Fruit fly (Drosophila melanogaster) whole organism, embryonic: ENCODE data around the gene Fas3.

Source experiments
- Abd-B ChIP-seq: fragments of 200-800 bp; sonication (Bioruptor generic); optimal IDR thresholded peaks from 2 replicates; lab custom pipeline; 2018; ENCODE audit warnings: missing biosample characterization, mild to moderate bottlenecking, missing genetic modification characterization, moderate library complexity
- Blimp-1 ChIP-seq: fragments of 200-800 bp; sonication (Bioruptor generic); optimal IDR thresholded peaks from 3 replicates; lab custom pipeline; 2018; ENCODE audit warnings: missing biosample characterization, missing genetic modification characterization, mild to moderate bottlenecking, moderate library complexity, missing genetic modification reagents
- Bteb2 ChIP-seq: fragments of 200-800 bp; sonication (Bioruptor generic); optimal IDR thresholded peaks from 2 replicates; lab custom pipeline; 2016; ENCODE audit warnings: missing biosample characterization, missing genetic modification characterization
- CG10543 ChIP-seq: fragments of 200-800 bp; sonication (Bioruptor generic); optimal IDR thresholded peaks from 3 replicates; lab custom pipeline; 2017; ENCODE audit warnings: missing biosample characterization, mild to moderate bottlenecking, missing genetic modification characterization, moderate library complexity
- CG10654 ChIP-seq: fragments of 200-800 bp; sonication (Bioruptor generic); optimal IDR thresholded peaks from 2 replicates; lab custom pipeline; 2016; ENCODE audit warnings: missing biosample characterization, missing genetic modification characterization
- CG11504 ChIP-seq: fragments of 200-800 bp; sonication (Bioruptor generic); optimal IDR thresholded peaks from 3 replicates; lab custom pipeline; 2019; ENCODE audit warnings: missing biosample characterization, mild to moderate bottlenecking, missing genetic modification characterization, moderate library complexity
- CG12942 ChIP-seq: fragments of 200-800 bp; sonication (Bioruptor generic); optimal IDR thresholded peaks from 3 replicates; lab custom pipeline; 2016; ENCODE audit warnings: missing biosample characterization, missing genetic modification characterization
- CG15696 ChIP-seq: fragments of 200-800 bp; sonication (Bioruptor generic); optimal IDR thresholded peaks from 2 replicates; lab custom pipeline; 2019; ENCODE audit warnings: missing biosample characterization, mild to moderate bottlenecking, missing genetic modification characterization, moderate library complexity
- CG17568 ChIP-seq: fragments of 200-800 bp; sonication (Bioruptor generic); optimal IDR thresholded peaks from 2 replicates; lab custom pipeline; 2018; ENCODE audit warnings: missing biosample characterization, mild to moderate bottlenecking, missing genetic modification characterization, moderate library complexity
- CG31441 ChIP-seq: fragments of 200-800 bp; sonication (Bioruptor generic); IDR thresholded peaks from 2 replicates; pipeline ENCODE4 v1.3.6; 2022; ENCODE audit warnings: missing biosample characterization, missing genetic modification characterization
- CG34422 ChIP-seq: fragments of 200-800 bp; sonication (Bioruptor generic); IDR thresholded peaks from 3 replicates; pipeline ENCODE4 v1.3.6; 2022; ENCODE audit warnings: missing biosample characterization, missing genetic modification characterization
- CG3847 ChIP-seq: fragments of 200-800 bp; sonication (Bioruptor generic); IDR thresholded peaks from 2 replicates; pipeline ENCODE4 v1.3.6; 2022; ENCODE audit warnings: missing biosample characterization, missing genetic modification characterization
- CG4730 ChIP-seq: fragments of 200-800 bp; sonication (Bioruptor generic); IDR thresholded peaks from 2 replicates; pipeline ENCODE4 v1.3.6; 2022; ENCODE audit warnings: missing biosample characterization, missing genetic modification characterization
- CG5245 ChIP-seq: fragments of 200-800 bp; sonication (Bioruptor generic); optimal IDR thresholded peaks from 3 replicates; lab custom pipeline; 2016; ENCODE audit warnings: missing biosample characterization, missing genetic modification characterization
- CG7839 ChIP-seq: fragments of 200-800 bp; sonication (Bioruptor generic); optimal IDR thresholded peaks from 3 replicates; lab custom pipeline; 2018; ENCODE audit warnings: missing biosample characterization, mild to moderate bottlenecking, missing genetic modification characterization, moderate library complexity
- CG8478 ChIP-seq: fragments of >200 bp; optimal IDR thresholded peaks from 2 replicates; lab custom pipeline; 2018
- CG9727 ChIP-seq: fragments of 200-800 bp; sonication (Bioruptor generic); optimal IDR thresholded peaks from 3 replicates; lab custom pipeline; 2017; ENCODE audit warnings: missing biosample characterization, mild to moderate bottlenecking, missing genetic modification characterization
- CG9932 ChIP-seq: fragments of 200-800 bp; sonication (Bioruptor generic); IDR thresholded peaks from 2 replicates; pipeline ENCODE4 v1.3.6; 2022; ENCODE audit warnings: missing biosample characterization, missing genetic modification characterization
- CTCF ChIP-seq: fragments of 200-800 bp; sonication (Bioruptor generic); optimal IDR thresholded peaks from 2 replicates; lab custom pipeline; 2017; ENCODE audit warnings: missing biosample characterization, mild to moderate bottlenecking, missing genetic modification characterization, moderate library complexity
- Drgx ChIP-seq: fragments of 200-800 bp; sonication (Bioruptor generic); IDR thresholded peaks from 2 replicates; pipeline ENCODE4 v1.3.6; 2022; ENCODE audit warnings: missing biosample characterization, missing genetic modification characterization
- Ets65A ChIP-seq: fragments of 200-800 bp; sonication (Bioruptor generic); peaks from one replicate; lab custom pipeline; 2016; ENCODE audit warnings: missing biosample characterization, missing genetic modification characterization
- MBD-R2 ChIP-seq: fragments of 200-800 bp; sonication (Bioruptor generic); IDR thresholded peaks from 2 replicates; pipeline ENCODE4 v1.3.6; 2022; ENCODE audit warnings: missing biosample characterization, missing genetic modification characterization
- Mes4 ChIP-seq: fragments of 200-800 bp; sonication (Bioruptor generic); optimal IDR thresholded peaks from 2 replicates; lab custom pipeline; 2016; ENCODE audit warnings: missing biosample characterization, missing genetic modification characterization
- Sox102F ChIP-seq: fragments of 200-800 bp; sonication (Bioruptor generic); optimal IDR thresholded peaks from 2 replicates; lab custom pipeline; 2018; ENCODE audit warnings: missing biosample characterization, mild to moderate bottlenecking, missing genetic modification characterization, moderate library complexity
- Sry-β ChIP-seq: fragments of 200-800 bp; sonication (Bioruptor generic); optimal IDR thresholded peaks from 2 replicates; lab custom pipeline; 2018; ENCODE audit warnings: missing biosample characterization, mild to moderate bottlenecking, missing genetic modification characterization, moderate library complexity
- ato ChIP-seq: fragments of 200-800 bp; sonication (Bioruptor generic); IDR thresholded peaks from 2 replicates; pipeline ENCODE4 v1.3.6; 2022; ENCODE audit warnings: missing biosample characterization, missing genetic modification characterization; ENCODE audit not compliant: partially characterized antibody
- az2 ChIP-seq: fragments of 200-800 bp; sonication (Bioruptor generic); optimal IDR thresholded peaks from 3 replicates; lab custom pipeline; 2016; ENCODE audit warnings: missing biosample characterization, missing genetic modification characterization
- caup ChIP-seq: fragments of 200-800 bp; sonication (Bioruptor generic); optimal IDR thresholded peaks from 3 replicates; lab custom pipeline; 2017; ENCODE audit warnings: missing biosample characterization, mild to moderate bottlenecking, missing genetic modification characterization, moderate library complexity; ENCODE audit not compliant: severe bottlenecking
- croc ChIP-seq: fragments of 200-800 bp; sonication (Bioruptor generic); conservative IDR thresholded peaks from 3 replicates; pipeline ENCODE4 v1.3.6; 2022; ENCODE audit warnings: missing biosample characterization, missing genetic modification characterization
- dmrt11E ChIP-seq: fragments of 200-800 bp; sonication (Bioruptor generic); optimal IDR thresholded peaks from 3 replicates; lab custom pipeline; 2018; ENCODE audit warnings: missing biosample characterization, mild to moderate bottlenecking, missing genetic modification characterization, moderate library complexity
- dmrt99B ChIP-seq: fragments of 200-800 bp; sonication (Bioruptor generic); optimal IDR thresholded peaks from 2 replicates; lab custom pipeline; 2018; ENCODE audit warnings: missing biosample characterization, mild to moderate bottlenecking, missing genetic modification characterization, moderate library complexity
- fd96Cb ChIP-seq: fragments of 200-800 bp; sonication (Bioruptor generic); optimal IDR thresholded peaks from 2 replicates; lab custom pipeline; 2018; ENCODE audit warnings: missing biosample characterization, mild to moderate bottlenecking, missing genetic modification characterization, moderate library complexity
- grau ChIP-seq: fragments of 200-800 bp; optimal IDR thresholded peaks from 3 replicates; lab custom pipeline; 2019; ENCODE audit warnings: missing biosample characterization, mild to moderate bottlenecking, missing genetic modification characterization, moderate library complexity
- gt ChIP-seq: fragments of 200-800 bp; sonication (Bioruptor generic); IDR thresholded peaks from 2 replicates; pipeline ENCODE4 v1.3.6; 2022; ENCODE audit warnings: missing biosample characterization, missing genetic modification characterization
- pb ChIP-seq: fragments of 200-800 bp; sonication (Bioruptor generic); optimal IDR thresholded peaks from 3 replicates; lab custom pipeline; 2016; ENCODE audit warnings: missing biosample characterization, missing genetic modification characterization
- pfk ChIP-seq: fragments of 200-800 bp; sonication (Bioruptor generic); optimal IDR thresholded peaks from 2 replicates; lab custom pipeline; 2018; ENCODE audit warnings: missing biosample characterization, mild to moderate bottlenecking, missing genetic modification characterization, moderate library complexity
- ranshi ChIP-seq: fragments of 200-800 bp; sonication (Bioruptor generic); IDR thresholded peaks from 2 replicates; pipeline ENCODE4 v1.3.6; 2022; ENCODE audit warnings: missing biosample characterization, missing genetic modification characterization
- scrt ChIP-seq: fragments of 200-800 bp; sonication (Bioruptor generic); optimal IDR thresholded peaks from 2 replicates; lab custom pipeline; 2018; ENCODE audit warnings: missing biosample characterization, mild to moderate bottlenecking, missing genetic modification characterization, moderate library complexity
- sqz ChIP-seq: fragments of 200-800 bp; sonication (Bioruptor generic); optimal IDR thresholded peaks from 3 replicates; lab custom pipeline; 2018; ENCODE audit warnings: missing biosample characterization, mild to moderate bottlenecking, missing genetic modification characterization
- vfl ChIP-seq: fragments of 200-800 bp; sonication (Bioruptor generic); optimal IDR thresholded peaks from 2 replicates; lab custom pipeline; 2016; ENCODE audit warnings: missing biosample characterization, missing genetic modification characterization
- vnd ChIP-seq: fragments of 200-800 bp; sonication (Bioruptor generic); IDR thresholded peaks from 3 replicates; pipeline ENCODE4 v1.3.6; 2022; ENCODE audit warnings: missing biosample characterization, missing genetic modification characterization; ENCODE audit not compliant: partially characterized antibody
- wek ChIP-seq: fragments of 200-800 bp; sonication (Bioruptor generic); optimal IDR thresholded peaks from 3 replicates; lab custom pipeline; 2018; ENCODE audit warnings: missing biosample characterization, mild to moderate bottlenecking, missing genetic modification characterization, moderate library complexity
- zen ChIP-seq: fragments of 200-800 bp; sonication (Bioruptor generic); optimal IDR thresholded peaks from 3 replicates; lab custom pipeline; 2018; ENCODE audit warnings: missing biosample characterization, mild to moderate bottlenecking, missing genetic modification characterization, moderate library complexity
- zen2 ChIP-seq: fragments of 200-800 bp; sonication (Bioruptor generic); IDR thresholded peaks from 3 replicates; pipeline ENCODE4 v1.3.6; 2022; ENCODE audit warnings: missing biosample characterization, missing genetic modification characterization; ENCODE audit not compliant: partially characterized antibody
- zfh2 ChIP-seq: fragments of 200-800 bp; sonication (Bioruptor generic); optimal IDR thresholded peaks from 2 replicates; lab custom pipeline; 2016; ENCODE audit warnings: missing biosample characterization, missing genetic modification characterization

The Fas3 gene

DNA sequence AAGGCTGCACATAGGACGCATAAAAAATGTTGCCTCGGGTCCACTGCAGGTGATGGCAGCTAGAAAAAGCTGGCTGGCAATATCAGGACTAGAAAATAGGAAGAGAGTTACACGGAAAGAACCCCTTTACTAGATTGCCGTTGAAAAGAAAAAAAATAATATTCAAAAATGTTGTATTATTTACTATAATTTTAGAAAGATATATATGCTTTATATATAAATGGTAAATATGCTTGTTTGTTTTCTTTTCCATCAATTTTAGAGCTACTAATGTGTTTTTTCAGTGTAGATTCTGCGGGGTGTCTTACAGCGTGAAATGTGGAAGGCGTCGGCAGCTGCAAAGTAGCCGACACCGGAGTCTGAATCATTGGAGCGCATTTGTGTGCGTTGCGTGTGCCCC is 32.7 kb upstream of the Fas3 start (continued):
- TF ChIP-seq CG15696 = peak; percentile 12
- TF ChIP-seq ranshi = 0 out of 2 replicates have a peak, but pooled peaks have one; percentile 20
- TF ChIP-seq zen2 (GFP tag; lab: Robert Waterston, UW) = no peak
- peak; percentile 2 for TF ChIP-seq Sox102F (GFP tag; lab: Kevin White, UChicago)
- peak; percentile 20; the same call in 1 of the 2 replicates for TF ChIP-seq Drgx (GFP tag; lab: Robert Waterston, UW)
- TF ChIP-seq CG31441 (GFP tag; lab: Robert Waterston, UW) = peak; percentile 22; the same call in 1 of the 2 replicates
- peak; percentile 50 for TF ChIP-seq zen
- peak; percentile 24 for TF ChIP-seq dmrt99B (tag; lab: Kevin White, UChicago)
- peak; percentile 35 for TF ChIP-seq CG11504 (tag; lab: Kevin White, UChicago)
- peak; percentile 19 for TF ChIP-seq fd96Cb (tag; lab: Kevin White, UChicago)
- 0 out of 2 replicates have a peak, but pooled peaks have one; percentile 4 for TF ChIP-seq CG9932 (GFP tag; lab: Robert Waterston, UW)
- peak; percentile 14 for TF ChIP-seq Abd-B (GFP tag; lab: Kevin White, UChicago)
- peak; percentile 34 for TF ChIP-seq CG9727 (GFP tag; lab: Kevin White, UChicago)
- peak; percentile 63 for TF ChIP-seq CG7839 (tag; lab: Kevin White, UChicago)
- no peak for TF ChIP-seq pfk
- TF ChIP-seq CG34422 (GFP tag; lab: Robert Waterston, UW) = 0 out of 3 replicates have a peak, but pooled peaks have one; percentile 13
- peak; percentile 30; the same call in 1 of the 3 replicates for TF ChIP-seq croc
- TF ChIP-seq CG5245 (GFP tag; lab: Kevin White, UChicago) = peak; percentile 38

DNA sequence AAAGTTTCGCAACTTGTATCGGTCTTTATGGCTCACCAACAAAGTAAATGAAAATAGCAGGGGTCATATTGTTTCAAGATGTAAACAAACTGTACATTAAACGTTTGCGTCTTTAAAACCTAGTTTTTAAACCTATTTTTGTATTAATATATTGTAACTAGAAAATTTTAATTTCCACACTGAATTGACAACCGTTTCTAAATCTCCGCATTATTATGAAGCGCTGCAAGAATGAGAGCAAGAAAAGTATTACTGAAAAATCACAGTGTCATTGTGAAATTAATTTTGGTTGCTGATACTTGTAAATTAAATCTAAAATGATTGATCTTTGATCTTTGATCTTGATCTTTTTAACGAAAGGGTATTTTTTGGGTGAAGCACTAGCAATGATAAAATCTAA is 28.5 kb upstream of the Fas3 start, which contains the start of gene CG43362:
Gene CG43362, minus strand, starts transcription at position 101 of the 400 bp plus-strand sequence.
- TF ChIP-seq vfl (GFP tag; lab: Kevin White, UChicago) (no peak), CG10654 (GFP tag; lab: Kevin White, UChicago) (no peak), zfh2 (GFP tag; lab: Kevin White, UChicago) (no peak), dmrt11E (no peak), pb (GFP tag; lab: Kevin White, UChicago) (no peak)

DNA sequence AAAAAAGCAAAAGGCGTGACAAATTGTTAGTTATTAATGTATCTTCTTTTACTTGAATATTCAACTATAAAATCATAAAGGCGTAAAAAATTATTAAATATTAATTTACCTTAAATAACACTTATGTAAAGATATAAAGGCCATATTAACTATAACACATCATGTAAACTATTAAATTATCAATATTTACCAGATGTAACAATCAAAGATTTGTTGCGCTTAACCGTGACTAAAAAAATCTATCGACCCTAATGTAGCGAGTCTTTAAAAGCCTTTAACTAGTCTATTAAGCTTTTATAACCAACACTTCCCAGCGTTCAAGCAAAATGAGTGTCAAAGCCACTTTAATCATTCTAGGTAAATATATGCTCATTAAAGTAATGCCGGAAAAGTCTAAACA is 27.7 kb upstream of the Fas3 start, which contains the start of gene Sfp36F:
Gene Sfp36F, plus strand, starts transcription at position 301 of the 400 bp plus-strand sequence.
- TF ChIP-seq Mes4 (GFP tag; lab: Kevin White, UChicago) (no peak), CG4730 (no peak), MBD-R2 (no peak), CG17568 (GFP tag; lab: Kevin White, UChicago) (no peak), CG8478 (lab: Kevin White, UChicago) (no peak), Bteb2 (GFP tag; lab: Kevin White, UChicago) (no peak), gt (no peak), grau (no peak), CG10543 (GFP tag; lab: Kevin White, UChicago) (no peak), sqz (GFP tag; lab: Kevin White, UChicago) (no peak)

DNA sequence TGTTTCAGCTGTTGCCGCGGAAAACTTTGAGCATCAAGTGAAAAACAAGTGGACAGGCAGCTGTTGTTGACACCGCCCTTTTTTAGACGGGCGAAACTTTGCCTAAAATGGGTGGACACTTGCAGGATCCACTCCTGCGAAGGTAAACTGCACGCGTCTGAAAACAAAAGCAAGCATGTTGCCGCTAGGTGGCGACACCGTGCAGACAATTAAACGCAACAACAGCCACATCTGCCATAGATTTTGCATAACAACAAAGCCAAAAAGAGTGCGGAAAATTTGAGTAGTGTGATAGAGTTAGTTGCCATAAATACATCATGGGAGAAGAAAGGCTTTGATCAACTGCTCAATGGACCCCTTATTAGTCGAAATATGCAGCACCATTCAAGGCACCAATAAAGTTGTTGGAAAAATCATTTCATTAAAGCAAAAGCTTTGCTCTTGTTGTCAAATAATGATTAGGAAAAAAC is 25.4 kb upstream of the Fas3 start, which contains the start of gene CG5790:
Gene CG5790, plus strand, starts transcription at position 420 of the 470 bp plus-strand sequence.
- TF ChIP-seq Ets65A (GFP tag; lab: Kevin White, UChicago) (peak; percentile 55), CTCF (peak; percentile 81), CG12942 (GFP tag; lab: Kevin White, UChicago) (no peak), wek (GFP tag; lab: Kevin White, UChicago) (no peak), vnd (GFP tag; lab: Robert Waterston, UW) (no peak), az2 (GFP tag; lab: Kevin White, UChicago) (no peak), Sry-β (no peak), CG3847 (GFP tag; lab: Robert Waterston, UW) (no peak), pb (GFP tag; lab: Kevin White, UChicago) (no peak), ato (no peak), Blimp-1 (no peak), scrt (GFP tag; lab: Kevin White, UChicago) (no peak), caup (no peak)
